Worm (Caenorhabditis elegans) whole organism, L1 larva: Measurements from ENCODE around the gene frpr-1.
A peak's percentile ranks its signal among the peaks of the same experiment; 100 is the strongest.

ENCODE experiments used
- C04F5.9 ChIP-seq: sonication (generic microtip); optimal IDR thresholded peaks from 2 replicates; lab custom pipeline; 2016; ENCODE audit warnings: missing genetic modification characterization, missing compliant biosample characterization
- F16B12.6 ChIP-seq: fragments of 150-350 bp; optimal IDR thresholded peaks from 2 replicates; lab custom pipeline; 2014; ENCODE audit warnings: missing biosample characterization, missing genetic modification characterization
- alr-1 ChIP-seq: fragments of 200-800 bp; sonication (Bioruptor generic); optimal IDR thresholded peaks from 2 replicates; lab custom pipeline; 2018; ENCODE audit warnings: borderline replicate concordance, mild to moderate bottlenecking, missing genetic modification characterization, missing compliant biosample characterization
- aly-2 ChIP-seq: fragments of 150-350 bp; optimal IDR thresholded peaks from 2 replicates; lab custom pipeline; 2014; ENCODE audit warnings: missing biosample characterization, missing genetic modification characterization
- blmp-1 ChIP-seq: fragments of 150-350 bp; optimal IDR thresholded peaks from 2 replicates; lab custom pipeline; 2014; ENCODE audit warnings: missing biosample characterization, missing genetic modification characterization
- ceh-63 ChIP-seq: fragments of 200-800 bp; sonication (Bioruptor generic); optimal IDR thresholded peaks from 2 replicates; lab custom pipeline; 2018; ENCODE audit warnings: mild to moderate bottlenecking, missing genetic modification characterization, missing compliant biosample characterization
- ceh-82 ChIP-seq, 3 experiments: fragments of 150-350 bp in 1 of 3; sonication (generic microtip) in 2 of 3; optimal IDR thresholded peaks; 2 replicates each; lab custom pipeline; 2014 to 2017; ENCODE audit warnings: missing biosample characterization in 3 of 3, missing genetic modification characterization in 3 of 3
- efl-1 ChIP-seq, 4 experiments: fragments of 150-350 bp; optimal IDR thresholded peaks in 3 of 4; peaks in 1 of 4; 1 replicate in 1 of 4; 2 replicates in 3 of 4; lab custom pipeline; 2014; ENCODE audit warnings: missing biosample characterization in 2 of 4, missing genetic modification characterization in 2 of 4, missing genetic modification reagents in 2 of 4
- efl-3 ChIP-seq: fragments of 200-800 bp; sonication (Bioruptor generic); optimal IDR thresholded peaks from 2 replicates; lab custom pipeline; 2018; ENCODE audit warnings: mild to moderate bottlenecking, missing genetic modification characterization, missing compliant biosample characterization
- egl-27 ChIP-seq, 2 experiments: fragments of 150-350 bp in 1 of 2; sonication (generic microtip); optimal IDR thresholded peaks; 3 replicates each; lab custom pipeline; 2017 to 2018; ENCODE audit warnings: missing biosample characterization in 2 of 2, missing genetic modification characterization in 2 of 2, missing genetic modification reagents in 2 of 2
- elt-3 ChIP-seq, 6 experiments: fragments of 150-350 bp in 1 of 6; sonication (generic microtip); optimal IDR thresholded peaks; 2 replicates each; lab custom pipeline; 2017 to 2018; ENCODE audit warnings: missing biosample characterization in 6 of 6, missing genetic modification characterization in 6 of 6, inconsistent platforms in 1 of 6
- ets-5 ChIP-seq: fragments of 200-800 bp; sonication (Bioruptor generic); IDR thresholded peaks from 2 replicates; pipeline ENCODE4 v1.3.6; 2022; ENCODE audit warnings: missing genetic modification characterization, missing compliant biosample characterization
- fkh-10 ChIP-seq: sonication (generic microtip); optimal IDR thresholded peaks from 2 replicates; lab custom pipeline; 2017; ENCODE audit warnings: missing biosample characterization, missing genetic modification reagents, missing genetic modification characterization
- fkh-4 ChIP-seq: sonication (generic microtip); optimal IDR thresholded peaks from 2 replicates; lab custom pipeline; 2016; ENCODE audit warnings: missing compliant biosample characterization, missing genetic modification characterization, borderline replicate concordance
- fos-1 ChIP-seq: fragments of 150-350 bp; optimal IDR thresholded peaks from 2 replicates; lab custom pipeline; 2014; ENCODE audit warnings: missing biosample characterization, missing genetic modification characterization
- grh-1 ChIP-seq: fragments of 200-800 bp; sonication (Bioruptor generic); IDR thresholded peaks from 2 replicates; pipeline ENCODE4 v1.3.6; 2022; ENCODE audit warnings: missing genetic modification reagents, missing genetic modification characterization, missing compliant biosample characterization
- hlh-17 ChIP-seq: fragments of 200-800 bp; sonication (Bioruptor generic); optimal IDR thresholded peaks from 2 replicates; lab custom pipeline; 2018; ENCODE audit warnings: missing genetic modification characterization, mild to moderate bottlenecking, missing compliant biosample characterization, moderate library complexity, borderline replicate concordance
- hpl-2 ChIP-seq: fragments of 150-350 bp; optimal IDR thresholded peaks from 2 replicates; lab custom pipeline; 2014; ENCODE audit warnings: missing biosample characterization, missing genetic modification reagents, missing genetic modification characterization
- isw-1 ChIP-seq: fragments of 200-800 bp; sonication (Bioruptor generic); IDR thresholded peaks from 2 replicates; pipeline ENCODE4 v1.3.6; 2022; ENCODE audit warnings: missing genetic modification characterization, missing compliant biosample characterization
- lin-14 ChIP-seq: fragments of 200-800 bp; sonication (Bioruptor generic); optimal IDR thresholded peaks from 2 replicates; lab custom pipeline; 2018; ENCODE audit warnings: mild to moderate bottlenecking, missing genetic modification characterization, moderate library complexity, missing compliant biosample characterization
- lin-35 ChIP-seq, 2 experiments: fragments of 150-350 bp; optimal IDR thresholded peaks; 2 replicates each; lab custom pipeline; 2014; ENCODE audit warnings: missing biosample characterization in 2 of 2, missing genetic modification characterization in 2 of 2, missing genetic modification reagents in 2 of 2
- lin-39 ChIP-seq: fragments of 150-350 bp; optimal IDR thresholded peaks from 2 replicates; lab custom pipeline; 2014; ENCODE audit warnings: missing biosample characterization, missing genetic modification reagents, missing genetic modification characterization
- lsy-2 ChIP-seq, 2 experiments: fragments of 150-350 bp; optimal IDR thresholded peaks; 2 replicates each; lab custom pipeline; 2014; ENCODE audit warnings: missing biosample characterization in 2 of 2, missing genetic modification characterization in 2 of 2
- mef-2 ChIP-seq: fragments of 150-350 bp; optimal IDR thresholded peaks from 2 replicates; lab custom pipeline; 2014; ENCODE audit warnings: missing biosample characterization, missing genetic modification characterization
- nhr-19 ChIP-seq: fragments of 200-800 bp; sonication (Bioruptor generic); conservative IDR thresholded peaks from 2 replicates; pipeline ENCODE4 v1.3.6; 2022; ENCODE audit warnings: missing genetic modification characterization, missing compliant biosample characterization
- nhr-237 ChIP-seq: fragments of 150-350 bp; optimal IDR thresholded peaks from 2 replicates; lab custom pipeline; 2014; ENCODE audit warnings: missing biosample characterization, missing genetic modification characterization
- nhr-28 ChIP-seq: fragments of 150-350 bp; optimal IDR thresholded peaks from 2 replicates; lab custom pipeline; 2014; ENCODE audit warnings: missing biosample characterization, missing genetic modification characterization
- nhr-47 ChIP-seq: sonication (generic microtip); optimal IDR thresholded peaks from 2 replicates; lab custom pipeline; 2016; ENCODE audit warnings: mild to moderate bottlenecking, missing genetic modification characterization, moderate library complexity, missing compliant biosample characterization
- nhr-76 ChIP-seq: sonication (generic microtip); optimal IDR thresholded peaks from 2 replicates; lab custom pipeline; 2017; ENCODE audit warnings: missing biosample characterization, missing genetic modification characterization
- nhr-77 ChIP-seq: fragments of 150-350 bp; optimal IDR thresholded peaks from 2 replicates; lab custom pipeline; 2014; ENCODE audit warnings: missing biosample characterization, missing genetic modification characterization
- nhr-84 ChIP-seq: sonication (generic microtip); optimal IDR thresholded peaks from 2 replicates; lab custom pipeline; 2017; ENCODE audit warnings: missing biosample characterization, missing genetic modification characterization
- nhr-85 ChIP-seq: sonication (generic microtip); peaks from one replicate; lab custom pipeline; 2016; ENCODE audit warnings: missing genetic modification characterization, inconsistent platforms, missing compliant biosample characterization
- pag-3 ChIP-seq: sonication (generic microtip); optimal IDR thresholded peaks from 2 replicates; lab custom pipeline; 2017; ENCODE audit warnings: missing genetic modification characterization, mild to moderate bottlenecking, missing compliant biosample characterization, antibody characterized with exemption, borderline replicate concordance; ENCODE audit not compliant: insufficient read depth
- pax-3 ChIP-seq: fragments of 200-800 bp; sonication (Bioruptor generic); optimal IDR thresholded peaks from 2 replicates; lab custom pipeline; 2018; ENCODE audit warnings: mild to moderate bottlenecking, missing genetic modification characterization, moderate library complexity, missing compliant biosample characterization
- pqm-1 ChIP-seq: sonication (generic microtip); optimal IDR thresholded peaks from 3 replicates; lab custom pipeline; 2017; ENCODE audit warnings: missing biosample characterization, missing genetic modification characterization
- snpc-4 ChIP-seq: fragments of 150-350 bp; optimal IDR thresholded peaks from 2 replicates; lab custom pipeline; 2014; ENCODE audit warnings: missing biosample characterization, missing genetic modification characterization
- snu-23 ChIP-seq: sonication (generic microtip); optimal IDR thresholded peaks from 2 replicates; lab custom pipeline; 2016; ENCODE audit warnings: missing genetic modification characterization, missing compliant biosample characterization
- sox-4 ChIP-seq: sonication (generic microtip); optimal IDR thresholded peaks from 2 replicates; lab custom pipeline; 2016; ENCODE audit warnings: missing genetic modification characterization, missing compliant biosample characterization
- tbx-2 ChIP-seq: sonication (generic microtip); optimal IDR thresholded peaks from 2 replicates; lab custom pipeline; 2016; ENCODE audit warnings: missing genetic modification characterization, missing compliant biosample characterization
- unc-130 ChIP-seq: fragments of 150-350 bp; optimal IDR thresholded peaks from 2 replicates; lab custom pipeline; 2017; ENCODE audit warnings: missing biosample characterization, missing genetic modification characterization, inconsistent platforms
- unc-30 ChIP-seq: sonication (generic microtip); optimal IDR thresholded peaks from 2 replicates; lab custom pipeline; 2017; ENCODE audit warnings: missing biosample characterization, missing genetic modification characterization
- unc-86 ChIP-seq: sonication (generic microtip); optimal IDR thresholded peaks from 2 replicates; lab custom pipeline; 2016; ENCODE audit warnings: missing genetic modification characterization, missing compliant biosample characterization
- vab-15 ChIP-seq: sonication (generic microtip); optimal IDR thresholded peaks from 2 replicates; lab custom pipeline; 2017; ENCODE audit warnings: missing genotype, mild to moderate bottlenecking, missing genetic modification characterization, missing compliant biosample characterization
- xbp-1 ChIP-seq: sonication (generic microtip); optimal IDR thresholded peaks from 2 replicates; lab custom pipeline; 2016; ENCODE audit warnings: missing genetic modification characterization, missing compliant biosample characterization
- zag-1 ChIP-seq: fragments of 150-350 bp; optimal IDR thresholded peaks from 2 replicates; lab custom pipeline; 2014; ENCODE audit warnings: missing biosample characterization, missing genetic modification characterization
- zip-4 ChIP-seq: fragments of 200-800 bp; sonication (Bioruptor generic); optimal IDR thresholded peaks from 2 replicates; lab custom pipeline; 2018; ENCODE audit warnings: mild to moderate bottlenecking, missing genetic modification characterization, moderate library complexity, missing compliant biosample characterization

Gene frpr-1

DNA sequence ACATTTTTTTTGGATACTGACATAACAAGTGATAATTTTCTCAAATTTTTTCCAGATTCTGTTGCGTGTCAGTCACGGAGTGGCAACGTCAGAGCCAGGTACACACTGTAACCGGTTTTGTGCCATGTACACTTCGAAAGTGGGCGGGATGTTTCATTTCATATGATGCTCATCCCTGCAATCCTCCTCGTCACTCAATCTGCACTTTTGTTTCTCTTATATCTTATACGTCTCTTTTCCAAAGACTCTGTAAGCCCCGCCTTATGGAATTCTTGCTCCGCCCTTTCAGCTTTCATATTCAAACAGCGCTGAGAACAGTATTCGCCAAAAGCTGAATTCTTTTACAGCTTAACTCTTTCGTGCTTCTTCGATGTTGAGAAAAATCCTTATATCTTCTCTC is 9.7 kb upstream of the frpr-1 start, which contains the start of gene C02B8.3:
TSS of gene C02B8.3 (plus strand) at position 301 of the 400 bp plus-strand sequence.
- no peak for TF ChIP-seq ets-5 (GFP tag; lab: Robert Waterston, UW)
- TF ChIP-seq efl-1 (optimal IDR thresholded peaks at IDR 0.05; lab: Kevin White, UChicago), result no peak
- no peak for TF ChIP-seq efl-1 (GFP tag; optimal IDR thresholded peaks at IDR 0.05 in 1 of 2; lab: Kevin White, UChicago)
- TF ChIP-seq snpc-4 (tag; lab: Kevin White, UChicago), result no peak

DNA sequence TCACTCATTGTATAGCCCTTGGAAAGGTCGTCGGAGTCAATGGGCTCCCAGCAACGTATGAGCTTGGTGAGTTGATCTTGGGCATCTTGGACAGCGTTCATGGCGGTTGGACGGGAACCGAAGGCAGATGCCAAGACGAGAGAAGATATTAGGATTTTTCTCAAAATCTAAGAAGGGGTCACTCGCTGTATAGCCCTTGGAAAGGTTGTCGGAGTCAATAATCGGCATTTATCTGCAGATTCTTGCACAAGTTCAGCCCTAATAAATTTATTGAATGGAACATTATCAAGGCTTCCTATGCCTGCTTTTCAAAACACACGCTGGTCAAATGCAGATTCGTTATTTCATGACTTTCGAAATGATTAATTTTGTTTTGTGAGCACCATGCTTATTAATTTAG is 8.3 kb upstream of the frpr-1 start, which contains the start of gene C02B8.7:
TSS of gene C02B8.7 (minus strand) at position 101 of the 400 bp plus-strand sequence.
- TF ChIP-seq pag-3 (tag; lab: Kevin White, UChicago) (no peak), fos-1 (no peak), nhr-28 (tag; lab: Kevin White, UChicago) (no peak), zag-1 (tag; lab: Kevin White, UChicago) (no peak), xbp-1 (tag; lab: Kevin White, UChicago) (no peak), fkh-10 (GFP tag; lab: Kevin White, UChicago) (no peak), pax-3 (tag; lab: Kevin White, UChicago) (no peak), lin-39 (tag; lab: Kevin White, UChicago) (no peak), zip-4 (GFP tag; lab: Kevin White, UChicago) (no peak), nhr-237 (tag; lab: Kevin White, UChicago) (no peak), grh-1 (no peak), C04F5.9 (tag; lab: Kevin White, UChicago) (no peak), nhr-77 (tag; lab: Kevin White, UChicago) (no peak), tbx-2 (no peak), sox-4 (tag; lab: Kevin White, UChicago) (no peak), nhr-84 (tag; lab: Kevin White, UChicago) (no peak), pqm-1 (tag; lab: Kevin White, UChicago) (no peak), unc-30 (no peak), fkh-4 (tag; lab: Kevin White, UChicago) (no peak)

DNA sequence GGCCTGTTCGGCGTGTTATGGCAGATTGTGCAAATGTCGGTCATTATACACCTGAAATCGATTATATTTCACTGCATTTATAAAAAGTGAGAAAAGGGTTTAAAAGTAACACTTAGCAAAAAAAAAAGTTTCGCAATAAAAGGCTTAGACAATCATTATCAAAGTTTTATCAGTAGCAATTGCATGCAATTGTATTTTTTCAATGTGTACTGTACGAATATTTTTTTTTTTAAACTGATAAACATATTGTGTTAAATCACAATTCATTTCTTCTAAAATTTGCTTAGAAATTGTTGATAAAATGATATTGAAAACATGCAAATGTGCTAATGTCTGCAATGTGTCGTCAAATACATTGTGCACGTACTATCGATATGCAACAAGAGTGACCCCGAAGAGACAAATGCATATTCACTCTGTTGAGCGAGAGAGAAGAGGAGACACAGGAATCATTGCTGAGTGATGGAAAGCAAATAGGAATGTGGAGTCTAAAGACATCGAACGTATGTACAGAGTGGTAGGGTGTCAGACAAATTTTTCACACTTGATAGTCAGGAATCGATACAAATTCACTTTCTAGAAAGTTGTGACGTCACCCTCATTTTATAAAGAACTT is 6.9 kb upstream of the frpr-1 start, which contains the start of gene C02B8.6:
TSS of gene C02B8.6 (minus strand) at position 51 of the 616 bp plus-strand sequence.
- TF ChIP-seq pax-3 (tag; lab: Kevin White, UChicago) (no peak), nhr-76 (no peak), F16B12.6 (peak; percentile 81), egl-27 (tag; optimal IDR thresholded peaks at IDR 0.05; lab: Kevin White, UChicago) (no peak), lin-39 (tag; lab: Kevin White, UChicago) (no peak), hpl-2 (GFP tag; lab: Kevin White, UChicago) (no peak), lin-14 (peak; percentile 69), ets-5 (GFP tag; lab: Robert Waterston, UW) (no peak), C04F5.9 (tag; lab: Kevin White, UChicago) (no peak), nhr-84 (tag; lab: Kevin White, UChicago) (no peak), alr-1 (tag; lab: Kevin White, UChicago) (no peak), blmp-1 (tag; lab: Kevin White, UChicago) (peak; percentile 63), nhr-85 (tag; lab: Kevin White, UChicago) (no peak), isw-1 (GFP tag; lab: Robert Waterston, UW) (no peak), unc-86 (no peak), nhr-28 (tag; lab: Kevin White, UChicago) (no peak), unc-130 (tag; lab: Kevin White, UChicago) (no peak), sox-4 (tag; lab: Kevin White, UChicago) (no peak), fos-1 (no peak), hlh-17 (GFP tag; lab: Kevin White, UChicago) (no peak), vab-15 (no peak), elt-3 (tag; optimal IDR thresholded peaks at IDR 0.05; lab: Kevin White, UChicago) (peak in 1 of 6 experiments; percentile 21), lsy-2 (tag; optimal IDR thresholded peaks at IDR 0.05; lab: Kevin White, UChicago) (peak; percentile 9 to 65), zag-1 (tag; lab: Kevin White, UChicago) (no peak), efl-3 (no peak), aly-2 (tag; lab: Kevin White, UChicago) (no peak), ceh-63 (GFP tag; lab: Kevin White, UChicago) (no peak), nhr-47 (peak; percentile 39), unc-30 (no peak), ceh-82 (tag; optimal IDR thresholded peaks at IDR 0.05; lab: Kevin White, UChicago) (peak in 1 of 3 experiments; percentile 29), nhr-19 (GFP tag; lab: Robert Waterston, UW) (no peak), snu-23 (GFP tag; lab: Kevin White, UChicago) (peak; percentile 60), mef-2 (tag; lab: Kevin White, UChicago) (no peak), lin-35 (GFP tag; optimal IDR thresholded peaks at IDR 0.05; lab: Kevin White, UChicago) (peak; percentile 24 to 60), nhr-237 (tag; lab: Kevin White, UChicago) (no peak)
